Worm (Caenorhabditis elegans) whole organism, L4/young adult: ENCODE data around the gene nck-1.

Experiments used
- W03F9.2 ChIP-seq: fragments of 150-350 bp; optimal IDR thresholded peaks from 2 replicates; lab custom pipeline; 2014; ENCODE audit warnings: missing biosample characterization, missing genetic modification characterization
- him-1 ChIP-seq: sonication (generic microtip); optimal IDR thresholded peaks from 2 replicates; lab custom pipeline; 2016; ENCODE audit warnings: missing genotype, missing genetic modification reagents, missing genetic modification characterization, missing compliant biosample characterization

- TF ChIP-seq him-1 (no peak), W03F9.2 (tag; lab: Kevin White, UChicago) (no peak)
Observed at ce11 chrX:4148449-4149031, 4.7 kb downstream of the nck-1 start.
